Fruit fly (Drosophila melanogaster): Measurements from ENCODE around the gene beg.

Gene beg

DNA sequence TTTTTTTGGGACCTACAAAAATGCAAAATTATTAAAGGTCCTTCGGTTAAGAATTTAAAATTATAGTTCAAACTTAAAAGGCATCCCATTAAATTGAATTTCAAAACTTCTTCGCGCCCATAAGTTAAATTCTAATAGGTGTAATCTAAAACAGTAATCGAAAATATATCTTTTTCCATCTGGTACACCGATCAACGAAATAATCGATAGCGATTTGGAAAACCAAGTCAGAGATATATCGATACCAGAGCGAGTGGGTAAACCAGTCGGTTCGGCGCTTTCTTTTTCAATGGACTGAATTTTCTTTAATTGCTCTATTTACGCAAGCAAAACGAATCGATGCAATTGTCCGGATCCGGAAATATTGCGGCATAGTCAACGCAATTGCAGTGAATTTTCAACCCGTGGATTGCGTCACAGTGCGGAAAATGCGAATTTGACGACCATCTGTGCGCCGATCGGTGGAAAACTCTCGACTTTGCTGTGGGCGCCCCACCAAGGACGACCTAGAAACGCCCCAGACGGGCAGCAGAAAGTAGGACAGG, 11.3 kb upstream of the beg start, which contains the start of gene Fit2 (continued):
- TF ChIP-seq Dref (GFP tag; IDR thresholded peaks at IDR 0.05): peak; percentile 97
- TF ChIP-seq Mad (GFP tag; optimal IDR thresholded peaks at IDR 0.05): no peak
- TF ChIP-seq Tbp (GFP tag; optimal IDR thresholded peaks at IDR 0.05): no peak
- TF ChIP-seq CG10462 (GFP tag; optimal IDR thresholded peaks at IDR 0.05): no peak
- no peak for TF ChIP-seq row (GFP tag; IDR thresholded peaks at IDR 0.05)
- no peak for TF ChIP-seq gcm2 (GFP tag; optimal IDR thresholded peaks at IDR 0.05)
- TF ChIP-seq Adf1 (GFP tag; IDR thresholded peaks at IDR 0.05): no peak
- TF ChIP-seq BEAF-32 (GFP tag; optimal IDR thresholded peaks at IDR 0.05): peak; percentile 75
- TF ChIP-seq CG17912 (GFP tag; optimal IDR thresholded peaks at IDR 0.05): no peak
- TF ChIP-seq Atf3 (GFP tag; optimal IDR thresholded peaks at IDR 0.05): no peak
- TF ChIP-seq CG7556 (GFP tag; optimal IDR thresholded peaks at IDR 0.05): no peak
- TF ChIP-seq Bdp1 (GFP tag; optimal IDR thresholded peaks at IDR 0.05): no peak
- no peak for TF ChIP-seq Aef1 (GFP tag; IDR thresholded peaks at IDR 0.05)
- TF ChIP-seq Dip3 (GFP tag; optimal IDR thresholded peaks at IDR 0.05): no peak
- TF ChIP-seq CG2120 (GFP tag; optimal IDR thresholded peaks at IDR 0.05): no peak
- TF ChIP-seq CG17186 (GFP tag; optimal IDR thresholded peaks at IDR 0.05): no peak
- TF ChIP-seq CG30403 (GFP tag; optimal IDR thresholded peaks at IDR 0.05): no peak
- no peak for TF ChIP-seq Max (GFP tag; optimal IDR thresholded peaks at IDR 0.05)
- no peak for TF ChIP-seq CG11093 (GFP tag; IDR thresholded peaks at IDR 0.05)
- no peak for TF ChIP-seq lbe (GFP tag; optimal IDR thresholded peaks at IDR 0.05)
- TF ChIP-seq HHEX (GFP tag; optimal IDR thresholded peaks at IDR 0.05): no peak
- TF ChIP-seq CG10654 (GFP tag; optimal IDR thresholded peaks at IDR 0.05): no peak
- TF ChIP-seq CG4730 (GFP tag; IDR thresholded peaks at IDR 0.05): no peak
- TF ChIP-seq CG10565 (GFP tag; optimal IDR thresholded peaks at IDR 0.05): no peak
- no peak for TF ChIP-seq CG2199 (GFP tag; IDR thresholded peaks at IDR 0.05)
- no peak for TF ChIP-seq dmrt99B (tag; optimal IDR thresholded peaks at IDR 0.05)
- TF ChIP-seq CG11560 (tag; IDR thresholded peaks at IDR 0.05): no peak
- no peak for TF ChIP-seq CG16815 (GFP tag; optimal IDR thresholded peaks at IDR 0.05)
- TF ChIP-seq Ada2b (GFP tag; IDR thresholded peaks at IDR 0.05): no peak
- TF ChIP-seq CG11398 (GFP tag; optimal IDR thresholded peaks at IDR 0.05): no peak
- no peak for TF ChIP-seq C15 (GFP tag; IDR thresholded peaks at IDR 0.05)
- TF ChIP-seq exex (tag; optimal IDR thresholded peaks at IDR 0.05): no peak
- TF ChIP-seq sens-2 (GFP tag; IDR thresholded peaks at IDR 0.05): no peak
- TF ChIP-seq tio (GFP tag; optimal IDR thresholded peaks at IDR 0.05): no peak
- TF ChIP-seq sna (GFP tag; IDR thresholded peaks at IDR 0.05; ENCODE audit: partially characterized antibody): peak; percentile 95
- TF ChIP-seq CG7271 (tag; optimal IDR thresholded peaks at IDR 0.05): no peak
- peak; percentile 95 for TF ChIP-seq hbn (GFP tag; IDR thresholded peaks at IDR 0.05; ENCODE audit: partially characterized antibody)
- no peak for TF ChIP-seq CG18011 (GFP tag; optimal IDR thresholded peaks at IDR 0.05)
- TF ChIP-seq pnt (GFP tag; optimal IDR thresholded peaks at IDR 0.05): no peak
- TF ChIP-seq mld (GFP tag; IDR thresholded peaks at IDR 0.05; ENCODE audit: partially characterized antibody): peak; percentile 99
- peak; percentile 99 for TF ChIP-seq CG14860 (GFP tag; IDR thresholded peaks at IDR 0.05; ENCODE audit: partially characterized antibody)
- no peak for TF ChIP-seq pita (GFP tag; optimal IDR thresholded peaks at IDR 0.05)
- no peak for TF ChIP-seq luna (GFP tag; optimal IDR thresholded peaks at IDR 0.05)
- peak; percentile 100 for TF ChIP-seq zen2 (GFP tag; IDR thresholded peaks at IDR 0.05; ENCODE audit: partially characterized antibody)
- TF ChIP-seq CG10366 (GFP tag; IDR thresholded peaks at IDR 0.05): no peak
- TF ChIP-seq inv (GFP tag; IDR thresholded peaks at IDR 0.05; ENCODE audit: partially characterized antibody): peak; percentile 87
- TF ChIP-seq CG2202 (tag; optimal IDR thresholded peaks at IDR 0.05): no peak
- no peak for TF ChIP-seq CG17359 (tag; optimal IDR thresholded peaks at IDR 0.05)
- no peak for TF ChIP-seq Rx (GFP tag; IDR thresholded peaks at IDR 0.05)
- TF ChIP-seq wek (GFP tag; optimal IDR thresholded peaks at IDR 0.05): no peak
- TF ChIP-seq fru (optimal IDR thresholded peaks at IDR 0.05): no peak
- TF ChIP-seq CG32767 (GFP tag; IDR thresholded peaks at IDR 0.05): no peak

Measured in whole organism, embryonic.